Worm (Caenorhabditis elegans): Measurements from ENCODE around the gene F55G1.15.

F55G1.15 gene

ce11 chrIV:7474826-7475225, 26.4 kb downstream of the F55G1.15 start, which contains the start of gene slc-25A18.2:
Gene slc-25A18.2, plus strand, starts transcription at chrIV:7475041.
- TF ChIP-seq T23F11.4 (GFP tag; optimal IDR thresholded peaks at IDR 0.05) (no peak), lim-6 (tag; optimal IDR thresholded peaks at IDR 0.05) (no peak), ceh-34 (tag; optimal IDR thresholded peaks at IDR 0.05) (no peak), pqm-1 (tag; optimal IDR thresholded peaks at IDR 0.05) (no peak), ets-4 (tag; optimal IDR thresholded peaks at IDR 0.05) (no peak), C38D4.7 (GFP tag; optimal IDR thresholded peaks at IDR 0.05) (no peak), pha-4 (tag; optimal IDR thresholded peaks at IDR 0.05) (no peak), sdc-2 (tag; optimal IDR thresholded peaks at IDR 0.05) (no peak), ceh-45 (GFP tag; IDR thresholded peaks at IDR 0.05) (no peak), pat-9 (tag; optimal IDR thresholded peaks at IDR 0.05) (no peak), unc-55 (GFP tag; optimal IDR thresholded peaks at IDR 0.05) (no peak), fkh-6 (tag; optimal IDR thresholded peaks at IDR 0.05) (no peak), ahr-1 (tag; optimal IDR thresholded peaks at IDR 0.05) (no peak), ceh-24 (tag; optimal IDR thresholded peaks at IDR 0.05) (no peak), ceh-30 (tag; optimal IDR thresholded peaks at IDR 0.05) (no peak)

ce11 chrIV:7473159-7473649, 28.0 kb downstream of the F55G1.15 start, which contains the start of the genes plk-3 and F55G1.6:
Gene plk-3, minus strand, starts transcription at chrIV:7473209.
Gene F55G1.6, plus strand, starts transcription at chrIV:7473517.
- TF ChIP-seq ceh-9 (tag; optimal IDR thresholded peaks at IDR 0.05) = no peak
- TF ChIP-seq C38D4.7 (GFP tag; optimal IDR thresholded peaks at IDR 0.05) = no peak
- no peak for TF ChIP-seq che-1 (tag; optimal IDR thresholded peaks at IDR 0.05)
- TF ChIP-seq T23F11.4 (GFP tag; optimal IDR thresholded peaks at IDR 0.05) = no peak
- no peak for TF ChIP-seq ceh-14 (tag; optimal IDR thresholded peaks at IDR 0.05)
- TF ChIP-seq fax-1 (tag; optimal IDR thresholded peaks at IDR 0.05) = no peak
- TF ChIP-seq dmd-4 (tag; optimal IDR thresholded peaks at IDR 0.05; ENCODE audit: borderline replicate concordance) = no peak
- TF ChIP-seq ceh-22 (tag; optimal IDR thresholded peaks at IDR 0.05) = no peak
- TF ChIP-seq ceh-24 (tag; optimal IDR thresholded peaks at IDR 0.05) = no peak
- TF ChIP-seq ceh-34 (tag; optimal IDR thresholded peaks at IDR 0.05) = no peak
- no peak for TF ChIP-seq ttx-3 (tag; optimal IDR thresholded peaks at IDR 0.05)
- no peak for TF ChIP-seq odd-2 (tag; optimal IDR thresholded peaks at IDR 0.05)
- TF ChIP-seq tbx-2 (tag; optimal IDR thresholded peaks at IDR 0.05) = no peak
- TF ChIP-seq hlh-6 (tag; optimal IDR thresholded peaks at IDR 0.05) = no peak
- TF ChIP-seq madf-2 (tag; optimal IDR thresholded peaks at IDR 0.05) = no peak
- TF ChIP-seq syd-9 (tag; optimal IDR thresholded peaks at IDR 0.05) = no peak
- TF ChIP-seq pax-1 (tag; optimal IDR thresholded peaks at IDR 0.05) = no peak

- no peak for TF ChIP-seq ceh-14 (tag; optimal IDR thresholded peaks at IDR 0.05)
- TF ChIP-seq fkh-10 (GFP tag; optimal IDR thresholded peaks at IDR 0.05) = no peak
- no peak for TF ChIP-seq hlh-8 (tag; optimal IDR thresholded peaks at IDR 0.05)
- no peak for TF ChIP-seq C08G9.2 (tag; optimal IDR thresholded peaks at IDR 0.05)
- no peak for TF ChIP-seq hlh-6 (tag; optimal IDR thresholded peaks at IDR 0.05)
- TF ChIP-seq F13H6.1 (tag; optimal IDR thresholded peaks at IDR 0.05) = no peak
- no peak for TF ChIP-seq ceh-45 (GFP tag; IDR thresholded peaks at IDR 0.05)
- no peak for TF ChIP-seq ahr-1 (tag; optimal IDR thresholded peaks at IDR 0.05)
- TF ChIP-seq mec-3 (tag; optimal IDR thresholded peaks at IDR 0.05; ENCODE audit: borderline replicate concordance) = no peak
Observed at ce11 chrIV:7469782-7470413, 31.3 kb downstream of the F55G1.15 start, which contains the start of gene F55G1.7. Gene F55G1.7, minus strand, starts transcription at chrIV:7469832.

- TF ChIP-seq tbx-7 (tag; optimal IDR thresholded peaks at IDR 0.05) (no peak), fax-1 (tag; optimal IDR thresholded peaks at IDR 0.05) (no peak), che-1 (tag; optimal IDR thresholded peaks at IDR 0.05) (no peak), ceh-2 (tag; optimal IDR thresholded peaks at IDR 0.05) (no peak), ceh-45 (GFP tag; IDR thresholded peaks at IDR 0.05) (no peak), pha-2 (tag; optimal IDR thresholded peaks at IDR 0.05) (no peak), pax-1 (tag; optimal IDR thresholded peaks at IDR 0.05) (no peak), odd-2 (tag; optimal IDR thresholded peaks at IDR 0.05) (no peak), unc-3 (GFP tag; conservative IDR thresholded peaks at IDR 0.05) (no peak), unc-3 (tag; optimal IDR thresholded peaks at IDR 0.05) (no peak), ahr-1 (tag; optimal IDR thresholded peaks at IDR 0.05) (no peak), ztf-16 (tag; optimal IDR thresholded peaks at IDR 0.05) (no peak), ceh-34 (tag; optimal IDR thresholded peaks at IDR 0.05) (no peak), rnt-1 (tag; optimal IDR thresholded peaks at IDR 0.05) (no peak), ceh-6 (GFP tag; optimal IDR thresholded peaks at IDR 0.05) (no peak), unc-86 (tag; optimal IDR thresholded peaks at IDR 0.05) (no peak)
Observed at ce11 chrIV:7468638-7469037, 32.6 kb downstream of the F55G1.15 start.

All from whole organism, late embryonic.